Worm (Caenorhabditis elegans) whole organism, dauer: ENCODE measurements around the gene npp-19.

Source experiments
- unc-62 ChIP-seq: sonication (generic microtip); optimal IDR thresholded peaks from 2 replicates; lab custom pipeline; 2017; ENCODE audit warnings: missing biosample characterization, missing genetic modification reagents, missing genetic modification characterization

Gene npp-19

ce11 chrII:10800209-10800608, 1.9 kb upstream of the npp-19 start:
- no peak for TF ChIP-seq unc-62 (GFP tag; lab: Kevin White, UChicago)

ce11 chrII:10796194-10796593, 2.1 kb downstream of the npp-19 start, which contains the start of gene set-14:
set-14 (minus strand) TSS chrII:10796294.
- TF ChIP-seq unc-62 (GFP tag; lab: Kevin White, UChicago) = no peak

ce11 chrII:10793393-10793792, 4.9 kb downstream of the npp-19 start, which contains the start of gene vps-11:
vps-11 (minus strand) TSS chrII:10793493.
- TF ChIP-seq unc-62 (GFP tag; lab: Kevin White, UChicago) = no peak

ce11 chrII:10792611-10793010, 5.7 kb downstream of the npp-19 start:
- TF ChIP-seq unc-62 (GFP tag; lab: Kevin White, UChicago) = no peak

DNA sequence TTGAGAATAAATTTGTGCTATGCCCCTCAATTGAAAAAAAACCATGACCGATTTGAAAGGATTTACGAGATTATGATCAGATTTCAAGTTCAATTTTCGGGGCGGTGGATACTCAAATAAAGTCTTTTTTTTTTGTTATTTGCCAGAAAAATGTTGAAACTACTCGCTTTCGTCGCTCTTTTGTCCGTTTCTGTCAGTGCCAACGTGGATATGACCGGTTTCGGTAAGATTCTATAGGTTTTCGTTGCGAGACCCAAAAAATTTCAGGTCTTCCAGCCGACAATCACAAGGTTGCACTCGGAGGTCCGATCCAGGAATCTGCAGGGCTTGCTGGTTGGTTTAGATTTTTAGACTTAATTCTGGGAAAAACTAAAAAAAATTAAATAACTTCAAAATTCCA, 11.0 kb downstream of the npp-19 start, which contains the start of gene tag-209:
tag-209 (plus strand) TSS at position 73 of the 400 bp plus-strand sequence.
- no peak for TF ChIP-seq unc-62 (GFP tag; lab: Kevin White, UChicago)

- TF ChIP-seq unc-62 (GFP tag; lab: Kevin White, UChicago) = no peak
Observed at ce11 chrII:10784780-10785463, 13.4 kb downstream of the npp-19 start, which contains the start of gene cdl-1. cdl-1 (plus strand) TSS chrII:10785452.

ce11 chrII:10784248-10784647, 14.0 kb downstream of the npp-19 start:
- TF ChIP-seq unc-62 (GFP tag; lab: Kevin White, UChicago) = no peak

DNA sequence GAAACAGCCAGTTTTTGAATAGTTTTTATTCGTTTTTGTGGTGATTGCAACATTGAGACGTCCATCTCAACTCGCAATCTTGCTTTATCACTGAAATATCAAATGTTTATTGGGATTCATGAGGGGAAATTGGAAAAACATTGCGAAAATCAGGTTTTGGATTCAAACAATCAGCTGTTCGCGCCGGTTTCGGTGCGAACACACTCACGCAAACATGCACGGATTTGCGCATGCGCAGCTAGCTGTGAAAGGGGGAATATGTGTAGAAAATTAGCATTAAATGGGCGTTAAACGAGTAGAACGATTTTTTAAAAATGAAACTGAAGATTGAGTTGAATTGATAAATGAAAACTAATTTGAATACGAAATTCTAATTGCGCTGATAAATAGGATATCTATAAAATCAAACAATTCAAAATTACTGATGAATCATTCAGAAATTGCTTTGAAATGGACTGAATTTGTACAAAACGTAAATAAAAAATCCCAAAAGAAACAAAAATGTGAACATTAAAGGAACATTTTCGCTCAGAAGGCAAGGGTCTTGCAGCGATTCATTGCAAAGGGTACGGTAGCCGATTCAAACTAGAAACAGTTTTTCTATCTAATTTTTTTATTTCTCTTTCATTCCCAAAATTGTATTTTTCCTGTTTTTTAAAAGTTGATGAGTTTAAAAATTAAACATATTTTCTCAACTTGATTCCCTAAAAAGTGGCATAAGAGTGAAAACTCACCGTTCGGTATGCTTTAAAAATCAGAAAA, 14.9 kb downstream of the npp-19 start, which contains the start of gene ect-2:
ect-2 (minus strand) TSS at position 762 of the 762 bp plus-strand sequence.
- TF ChIP-seq unc-62 (GFP tag; lab: Kevin White, UChicago) = no peak

DNA sequence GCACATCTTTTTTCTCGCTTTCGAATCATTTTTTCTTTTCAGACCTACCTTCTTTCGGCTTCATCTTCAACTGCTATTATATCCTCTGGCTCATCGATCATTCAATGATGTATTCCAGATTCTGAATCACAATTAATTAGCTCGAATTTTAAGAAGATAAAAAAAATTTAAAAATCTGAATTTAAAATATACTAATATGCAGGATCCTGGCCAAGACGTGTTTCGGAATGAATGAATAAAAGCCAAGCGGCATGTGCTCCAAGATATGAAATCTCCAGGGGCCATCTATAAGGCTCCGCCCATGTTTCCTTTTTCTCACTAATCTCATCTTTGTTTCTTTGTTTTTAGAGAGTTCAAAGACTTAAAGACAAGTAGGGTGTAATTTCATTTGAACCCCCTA, 20.3 kb downstream of the npp-19 start, which contains the start of gene mpz-1:
mpz-1 (minus strand) TSS at position 101 of the 400 bp plus-strand sequence.
- TF ChIP-seq unc-62 (GFP tag; lab: Kevin White, UChicago) = no peak

- no peak for TF ChIP-seq unc-62 (GFP tag; lab: Kevin White, UChicago)
Observed at ce11 chrII:10769291-10769690, 29.0 kb downstream of the npp-19 start.

DNA sequence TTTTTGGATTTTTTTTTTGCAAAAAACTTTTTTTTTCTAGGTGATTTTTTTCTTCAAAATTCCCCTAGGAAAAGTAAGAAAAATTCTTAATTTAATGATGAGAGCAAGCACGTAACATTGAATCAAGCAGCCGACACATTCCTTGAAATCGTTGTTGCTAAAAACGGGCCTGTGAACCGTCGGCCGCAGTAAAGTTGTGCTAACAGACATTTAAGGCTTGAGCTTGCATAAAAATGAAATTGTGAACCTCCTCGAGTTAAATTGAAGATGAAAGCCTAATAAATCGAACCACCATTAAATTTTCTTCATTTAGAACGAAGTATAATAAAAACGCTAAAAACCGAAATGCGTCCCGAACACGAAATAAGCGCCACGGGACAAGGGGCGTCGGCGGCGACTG, 30.3 kb downstream of the npp-19 start:
- TF ChIP-seq unc-62 (GFP tag; lab: Kevin White, UChicago) = no peak

- no peak for TF ChIP-seq unc-62 (GFP tag; lab: Kevin White, UChicago)
Observed at ce11 chrII:10766773-10767172, 31.5 kb downstream of the npp-19 start.

- TF ChIP-seq unc-62 (GFP tag; lab: Kevin White, UChicago) = no peak
Observed at ce11 chrII:10765238-10765637, 33.0 kb downstream of the npp-19 start.

ce11 chrII:10761653-10762052, 36.6 kb downstream of the npp-19 start:
- TF ChIP-seq unc-62 (GFP tag; lab: Kevin White, UChicago) = no peak

- no peak for TF ChIP-seq unc-62 (GFP tag; lab: Kevin White, UChicago)
Observed at ce11 chrII:10760801-10761200, 37.5 kb downstream of the npp-19 start.

DNA sequence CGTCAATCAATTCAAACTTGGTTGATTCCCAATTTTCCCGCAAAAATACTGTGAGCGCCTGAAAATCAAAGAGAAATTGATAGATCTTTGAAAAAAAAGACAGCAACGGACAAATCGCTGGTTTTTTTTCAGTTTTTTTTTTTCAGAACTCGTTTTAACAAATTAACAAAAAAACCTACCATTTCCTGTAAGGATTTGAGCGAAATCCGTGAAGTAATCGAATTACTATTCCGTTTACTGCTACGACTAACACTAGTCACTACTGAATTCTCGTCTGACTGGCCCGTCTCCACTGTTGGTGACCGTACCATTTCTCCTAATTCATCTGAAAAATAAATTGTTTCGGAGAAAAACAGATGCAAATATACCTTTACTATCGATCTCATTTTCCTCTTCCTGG, 38.9 kb downstream of the npp-19 start:
- TF ChIP-seq unc-62 (GFP tag; lab: Kevin White, UChicago) = no peak
